Worm (Caenorhabditis elegans) whole organism, early embryonic: Measurements from ENCODE around the gene fbxa-196.

Source experiments
- B0310.2 ChIP-seq: sonication (generic microtip); optimal IDR thresholded peaks from 2 replicates; lab custom pipeline; 2016; ENCODE audit warnings: mild to moderate bottlenecking, missing genetic modification characterization, missing compliant biosample characterization
- F13C5.2 ChIP-seq: sonication (generic microtip); optimal IDR thresholded peaks from 2 replicates; lab custom pipeline; 2017; ENCODE audit warnings: mild to moderate bottlenecking, missing genetic modification characterization, inconsistent platforms, missing compliant biosample characterization
- aly-1 ChIP-seq: sonication (generic microtip); optimal IDR thresholded peaks from 2 replicates; lab custom pipeline; 2016; ENCODE audit warnings: missing genetic modification characterization, missing compliant biosample characterization
- ama-1 ChIP-seq: fragments of 150-350 bp; optimal IDR thresholded peaks from 2 replicates; lab custom pipeline; 2014
- ceh-36 ChIP-seq: sonication (generic microtip); optimal IDR thresholded peaks from 2 replicates; lab custom pipeline; 2016; ENCODE audit warnings: missing genetic modification characterization, inconsistent platforms, missing compliant biosample characterization
- ets-7 ChIP-seq: sonication (generic microtip); optimal IDR thresholded peaks from 2 replicates; lab custom pipeline; 2016; ENCODE audit warnings: missing genotype, missing genetic modification characterization, missing compliant biosample characterization
- flt-1 ChIP-seq: fragments of 200-800 bp; sonication (Bioruptor generic); IDR thresholded peaks from 2 replicates; pipeline ENCODE4 v1.3.6; 2022; ENCODE audit warnings: missing genetic modification characterization, missing compliant biosample characterization
- hnd-1 ChIP-seq: sonication (generic microtip); optimal IDR thresholded peaks from 2 replicates; lab custom pipeline; 2016; ENCODE audit warnings: missing genetic modification characterization, missing compliant biosample characterization
- pes-1 ChIP-seq: fragments of 200-800 bp; sonication (Bioruptor generic); IDR thresholded peaks from 2 replicates; pipeline ENCODE4 v1.3.6; 2022; ENCODE audit warnings: missing genetic modification reagents, missing genetic modification characterization, missing compliant biosample characterization
- scrt-1 ChIP-seq: fragments of 200-800 bp; sonication (Bioruptor generic); IDR thresholded peaks from 2 replicates; pipeline ENCODE4 v1.3.6; 2022; ENCODE audit warnings: missing genetic modification characterization, missing compliant biosample characterization
- tbx-11 ChIP-seq: fragments of 200-800 bp; sonication (Bioruptor generic); IDR thresholded peaks from 2 replicates; pipeline ENCODE4 v1.3.6; 2022; ENCODE audit warnings: missing genetic modification characterization, missing compliant biosample characterization
- tbx-37 ChIP-seq: fragments of 200-800 bp; sonication (Bioruptor generic); conservative IDR thresholded peaks from 2 replicates; pipeline ENCODE4 v1.3.6; 2022; ENCODE audit warnings: missing genetic modification reagents, missing genetic modification characterization, missing compliant biosample characterization

ce11 chrV:6453122-6453521, 4.7 kb downstream of the fbxa-196 start, which contains the start of gene acl-9:
- TF ChIP-seq ama-1 (lab: Kevin White, UChicago) (no peak), aly-1 (no peak), tbx-37 (GFP tag; lab: Robert Waterston, UW) (no peak), pes-1 (GFP tag; lab: Robert Waterston, UW) (no peak), F13C5.2 (tag; lab: Kevin White, UChicago) (no peak), tbx-11 (GFP tag; lab: Robert Waterston, UW) (no peak), ets-7 (tag; lab: Kevin White, UChicago) (no peak), B0310.2 (tag; lab: Kevin White, UChicago) (no peak), hnd-1 (tag; lab: Kevin White, UChicago) (no peak), scrt-1 (no peak), flt-1 (no peak), ceh-36 (tag; lab: Kevin White, UChicago) (no peak)
